Fruit fly (Drosophila melanogaster): Measurements from ENCODE around the gene IPIP.
A peak's percentile ranks its signal among the peaks of the same experiment; 100 is the strongest.

Gene IPIP

DNA sequence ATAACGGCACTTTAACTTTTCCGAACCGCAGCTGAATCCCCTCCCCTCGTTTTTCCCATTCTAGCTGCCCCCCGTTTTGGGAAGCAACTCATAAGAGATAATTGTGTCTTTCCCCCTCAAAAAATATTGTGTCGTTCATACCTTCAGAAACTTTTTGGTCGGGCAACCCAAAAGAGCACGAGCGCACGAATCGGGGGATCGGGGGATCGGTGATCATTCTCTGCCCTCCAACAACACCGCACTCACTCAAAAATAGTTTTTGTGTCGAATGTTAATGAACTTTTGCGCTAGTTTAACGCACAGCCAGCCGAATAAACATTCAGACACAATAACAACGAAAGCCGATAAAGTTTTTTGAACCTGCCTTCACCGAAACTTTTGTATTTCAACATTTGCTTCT, 42.6 kb downstream of the IPIP start (continued):
- TF ChIP-seq p53 (GFP tag; optimal IDR thresholded peaks at IDR 0.05) (no peak), Ptx1 (GFP tag; IDR thresholded peaks at IDR 0.05) (no peak), psq (GFP tag; optimal IDR thresholded peaks at IDR 0.05) (no peak), CG2116 (GFP tag; optimal IDR thresholded peaks at IDR 0.05) (no peak), Med (GFP tag) (peak; percentile 67), Ssrp (tag; optimal IDR thresholded peaks at IDR 0.05) (no peak), H2.0 (GFP tag; IDR thresholded peaks at IDR 0.05) (no peak), Atf-2 (GFP tag; optimal IDR thresholded peaks at IDR 0.05) (no peak), nerfin-2 (GFP tag; IDR thresholded peaks at IDR 0.05; ENCODE audit: partially characterized antibody) (0 out of 2 replicates have a peak, but pooled peaks have one; percentile 8), vvl (GFP tag; IDR thresholded peaks at IDR 0.05) (peak; percentile 19; the same call in 1 of the 2 replicates), MBD-R2 (GFP tag; IDR thresholded peaks at IDR 0.05) (no peak), CrebB (tag; optimal IDR thresholded peaks at IDR 0.05) (no peak), kah (GFP tag; optimal IDR thresholded peaks at IDR 0.05) (no peak), pnt (GFP tag; optimal IDR thresholded peaks at IDR 0.05) (no peak), CG10543 (GFP tag; optimal IDR thresholded peaks at IDR 0.05) (peak; percentile 68), cwo (GFP tag; optimal IDR thresholded peaks at IDR 0.05) (peak; percentile 68), salm (tag; optimal IDR thresholded peaks at IDR 0.05) (no peak), Gug (GFP tag; IDR thresholded peaks at IDR 0.05) (no peak), sqz (GFP tag; optimal IDR thresholded peaks at IDR 0.05) (peak; percentile 15), Kr (GFP tag; optimal IDR thresholded peaks at IDR 0.05) (no peak), CG2678 (tag; optimal IDR thresholded peaks at IDR 0.05) (peak; percentile 26), mam (GFP tag; optimal IDR thresholded peaks at IDR 0.05) (no peak), gsb (GFP tag; IDR thresholded peaks at IDR 0.05) (no peak), CG32767 (GFP tag; IDR thresholded peaks at IDR 0.05) (no peak), CG13894 (tag; optimal IDR thresholded peaks at IDR 0.05) (peak; percentile 28), pros (GFP tag; optimal IDR thresholded peaks at IDR 0.05) (no peak), Dad (GFP tag; optimal IDR thresholded peaks at IDR 0.05) (no peak), CG11456 (GFP tag; IDR thresholded peaks at IDR 0.05) (no peak), CG12299 (tag; optimal IDR thresholded peaks at IDR 0.05) (no peak), Nf-YC (tag; optimal IDR thresholded peaks at IDR 0.05) (no peak), CkIIα-i1 (GFP tag; IDR thresholded peaks at IDR 0.05) (no peak), CG2199 (GFP tag; IDR thresholded peaks at IDR 0.05) (0 out of 3 replicates have a peak, but pooled peaks have one; percentile 41), ssp (GFP tag; IDR thresholded peaks at IDR 0.05) (no peak), sd (tag; optimal IDR thresholded peaks at IDR 0.05) (peak; percentile 81), CG43689 (GFP tag; IDR thresholded peaks at IDR 0.05) (no peak), zfh2 (GFP tag; optimal IDR thresholded peaks at IDR 0.05) (no peak), Blimp-1 (GFP tag; optimal IDR thresholded peaks at IDR 0.05) (peak; percentile 69), CG12659 (GFP tag; optimal IDR thresholded peaks at IDR 0.05) (no peak), zfh1 (GFP tag; IDR thresholded peaks at IDR 0.05) (no peak; the same call in 2 of the 3 replicates), Poxn (GFP tag; IDR thresholded peaks at IDR 0.05) (no peak), chinmo (GFP tag; IDR thresholded peaks at IDR 0.05; ENCODE audit: partially characterized antibody) (peak; percentile 86; the same call in 2 of the 4 replicates), Doc3 (GFP tag; IDR thresholded peaks at IDR 0.05; ENCODE audit: partially characterized antibody) (no peak), ab (GFP tag; optimal IDR thresholded peaks at IDR 0.05) (no peak), stwl (tag; optimal IDR thresholded peaks at IDR 0.05) (no peak), CG15696 (tag; optimal IDR thresholded peaks at IDR 0.05) (no peak), onecut (GFP tag; IDR thresholded peaks at IDR 0.05) (0 out of 2 replicates have a peak, but pooled peaks have one; percentile 2), CG12769 (tag; optimal IDR thresholded peaks at IDR 0.05) (peak; percentile 92), ranshi (GFP tag; IDR thresholded peaks at IDR 0.05) (no peak), CG1233 (GFP tag; optimal IDR thresholded peaks at IDR 0.05) (no peak), Oaz (GFP tag; IDR thresholded peaks at IDR 0.05) (no peak), Ravus (GFP tag; IDR thresholded peaks at IDR 0.05) (no peak)
